Worm (Caenorhabditis elegans) whole organism, early embryonic: Measurements from ENCODE around the gene C14A4.9.

Source experiments
- B0310.2 ChIP-seq: sonication (generic microtip); optimal IDR thresholded peaks from 2 replicates; lab custom pipeline; 2016; ENCODE audit warnings: mild to moderate bottlenecking, missing genetic modification characterization, missing compliant biosample characterization
- aly-1 ChIP-seq: sonication (generic microtip); optimal IDR thresholded peaks from 2 replicates; lab custom pipeline; 2016; ENCODE audit warnings: missing genetic modification characterization, missing compliant biosample characterization
- ama-1 ChIP-seq: fragments of 150-350 bp; optimal IDR thresholded peaks from 2 replicates; lab custom pipeline; 2014
- ceh-13 ChIP-seq: fragments of 200-800 bp; sonication (Bioruptor generic); optimal IDR thresholded peaks from 2 replicates; lab custom pipeline; 2018; ENCODE audit warnings: mild to moderate bottlenecking, missing genetic modification characterization, missing compliant biosample characterization
- ceh-36 ChIP-seq: sonication (generic microtip); optimal IDR thresholded peaks from 2 replicates; lab custom pipeline; 2016; ENCODE audit warnings: missing genetic modification characterization, inconsistent platforms, missing compliant biosample characterization
- flt-1 ChIP-seq: fragments of 200-800 bp; sonication (Bioruptor generic); IDR thresholded peaks from 2 replicates; pipeline ENCODE4 v1.3.6; 2022; ENCODE audit warnings: missing genetic modification characterization, missing compliant biosample characterization
- hmbx-1 ChIP-seq: sonication (generic microtip); optimal IDR thresholded peaks from 2 replicates; lab custom pipeline; 2016; ENCODE audit warnings: mild to moderate bottlenecking, missing genetic modification characterization, missing compliant biosample characterization
- hmg-4 ChIP-seq: fragments of 200-800 bp; sonication (Bioruptor generic); optimal IDR thresholded peaks from 2 replicates; lab custom pipeline; 2018; ENCODE audit warnings: mild to moderate bottlenecking, missing genetic modification characterization, missing compliant biosample characterization
- hnd-1 ChIP-seq: sonication (generic microtip); optimal IDR thresholded peaks from 2 replicates; lab custom pipeline; 2016; ENCODE audit warnings: missing genetic modification characterization, missing compliant biosample characterization
- pes-1 ChIP-seq: fragments of 200-800 bp; sonication (Bioruptor generic); IDR thresholded peaks from 2 replicates; pipeline ENCODE4 v1.3.6; 2022; ENCODE audit warnings: missing genetic modification reagents, missing genetic modification characterization, missing compliant biosample characterization
- tbx-37 ChIP-seq: fragments of 200-800 bp; sonication (Bioruptor generic); conservative IDR thresholded peaks from 2 replicates; pipeline ENCODE4 v1.3.6; 2022; ENCODE audit warnings: missing genetic modification reagents, missing genetic modification characterization, missing compliant biosample characterization

DNA sequence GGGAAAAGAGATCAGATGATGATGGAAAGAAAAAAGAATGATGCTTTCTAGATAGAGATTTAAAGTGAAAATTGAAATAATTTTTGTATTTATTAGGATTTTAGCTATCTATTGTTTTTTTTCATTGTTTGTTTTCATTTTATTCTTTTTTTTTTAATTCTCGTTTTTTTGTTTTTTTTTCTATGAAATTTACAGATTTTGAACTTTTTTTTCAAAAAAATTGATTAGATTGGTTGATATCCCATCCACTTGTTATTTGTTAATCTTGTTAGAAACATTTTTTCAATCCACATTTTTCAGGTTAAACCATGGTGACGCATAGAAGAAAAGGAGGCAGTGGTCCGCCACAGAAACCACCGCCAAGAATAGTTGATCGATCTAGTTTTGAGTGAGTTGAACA lies 15.1 kb upstream of the C14A4.9 start, which contains the start of gene algn-9:
- TF ChIP-seq flt-1 (GFP tag; lab: Robert Waterston, UW) (no peak), ama-1 (lab: Kevin White, UChicago) (no peak), hnd-1 (tag; lab: Kevin White, UChicago) (no peak), ceh-36 (tag; lab: Kevin White, UChicago) (no peak), pes-1 (GFP tag; lab: Robert Waterston, UW) (no peak), hmg-4 (GFP tag; lab: Kevin White, UChicago) (no peak), hmbx-1 (tag; lab: Kevin White, UChicago) (no peak), B0310.2 (tag; lab: Kevin White, UChicago) (no peak), aly-1 (tag; lab: Kevin White, UChicago) (no peak), tbx-37 (GFP tag; lab: Robert Waterston, UW) (no peak), ceh-13 (GFP tag; lab: Kevin White, UChicago) (no peak)
